Worm (Caenorhabditis elegans) whole organism, L2 larva: ENCODE measurements around the gene K07C5.3.

Source experiments
- C34F6.9 ChIP-seq: fragments of 150-350 bp; optimal IDR thresholded peaks from 2 replicates; lab custom pipeline; 2014; ENCODE audit warnings: missing biosample characterization, missing genetic modification characterization
- F13H6.1 ChIP-seq: sonication (generic microtip); optimal IDR thresholded peaks from 2 replicates; lab custom pipeline; 2016; ENCODE audit warnings: missing genetic modification characterization, missing compliant biosample characterization
- R02D3.7 ChIP-seq: fragments of 150-350 bp; optimal IDR thresholded peaks from 2 replicates; lab custom pipeline; 2014; ENCODE audit warnings: missing biosample characterization, missing genetic modification characterization
- Y55F3AM.14 ChIP-seq: fragments of 200-800 bp; sonication (Bioruptor generic); optimal IDR thresholded peaks from 2 replicates; lab custom pipeline; 2018; ENCODE audit warnings: mild to moderate bottlenecking, missing genetic modification characterization, missing compliant biosample characterization
- alr-1 ChIP-seq: fragments of 150-350 bp; optimal IDR thresholded peaks from 2 replicates; lab custom pipeline; 2014; ENCODE audit warnings: missing biosample characterization, missing genetic modification characterization
- aly-2 ChIP-seq: fragments of 150-350 bp; optimal IDR thresholded peaks from 2 replicates; lab custom pipeline; 2014; ENCODE audit warnings: missing biosample characterization, missing genetic modification characterization
- ama-1 ChIP-seq: fragments of 150-350 bp; optimal IDR thresholded peaks from 2 replicates; lab custom pipeline; 2018; ENCODE audit warnings: inconsistent platforms
- blmp-1 ChIP-seq: sonication (generic microtip); optimal IDR thresholded peaks from 2 replicates; lab custom pipeline; 2017; ENCODE audit warnings: missing genetic modification characterization, mild to moderate bottlenecking, missing compliant biosample characterization, antibody characterized with exemption, moderate library complexity; ENCODE audit not compliant: insufficient read depth
- ceh-16 ChIP-seq: fragments of 150-350 bp; optimal IDR thresholded peaks from 2 replicates; lab custom pipeline; 2014; ENCODE audit warnings: missing biosample characterization, missing genetic modification characterization
- ceh-82 ChIP-seq: fragments of 150-350 bp; optimal IDR thresholded peaks from 2 replicates; lab custom pipeline; 2014; ENCODE audit warnings: missing biosample characterization, missing genetic modification characterization
- crh-2 ChIP-seq: sonication (generic microtip); optimal IDR thresholded peaks from 2 replicates; lab custom pipeline; 2017; ENCODE audit warnings: missing biosample characterization, missing genetic modification characterization
- egl-27 ChIP-seq: sonication (generic microtip); optimal IDR thresholded peaks from 3 replicates; lab custom pipeline; 2017; ENCODE audit warnings: missing biosample characterization, missing genetic modification reagents, missing genetic modification characterization
- elt-1 ChIP-seq: fragments of 150-350 bp; optimal IDR thresholded peaks from 2 replicates; lab custom pipeline; 2014; ENCODE audit warnings: missing biosample characterization, missing genetic modification characterization
- elt-3 ChIP-seq: sonication (generic microtip); optimal IDR thresholded peaks from 2 replicates; lab custom pipeline; 2017; ENCODE audit warnings: missing biosample characterization, missing genetic modification characterization
- fos-1 ChIP-seq: fragments of 150-350 bp; optimal IDR thresholded peaks from 2 replicates; lab custom pipeline; 2014; ENCODE audit warnings: missing biosample characterization, missing genetic modification characterization
- gmeb-1 ChIP-seq: fragments of 150-350 bp; optimal IDR thresholded peaks from 2 replicates; lab custom pipeline; 2014; ENCODE audit warnings: missing biosample characterization, missing genetic modification characterization
- lin-11 ChIP-seq: fragments of 150-350 bp; sonication (generic microtip); optimal IDR thresholded peaks from 2 replicates; lab custom pipeline; 2014; ENCODE audit warnings: missing biosample characterization, missing genetic modification characterization, inconsistent platforms, mixed read lengths
- lin-13 ChIP-seq: fragments of 150-350 bp; optimal IDR thresholded peaks from 2 replicates; lab custom pipeline; 2014; ENCODE audit warnings: missing biosample characterization, missing genetic modification reagents, missing genetic modification characterization
- lin-39 ChIP-seq: fragments of 150-350 bp; optimal IDR thresholded peaks from 2 replicates; lab custom pipeline; 2014; ENCODE audit warnings: missing biosample characterization, missing genetic modification reagents, missing genetic modification characterization
- mab-5 ChIP-seq: fragments of 150-350 bp; optimal IDR thresholded peaks from 2 replicates; lab custom pipeline; 2014; ENCODE audit warnings: missing biosample characterization, missing genetic modification characterization
- mbf-1 ChIP-seq: sonication (generic microtip); optimal IDR thresholded peaks from 2 replicates; lab custom pipeline; 2017; ENCODE audit warnings: missing biosample characterization, missing genetic modification characterization
- mdl-1 ChIP-seq, 2 experiments: fragments of 150-350 bp in 1 of 2; sonication (generic microtip) in 1 of 2; optimal IDR thresholded peaks; 2 replicates each; lab custom pipeline; 2017; ENCODE audit warnings: missing biosample characterization in 2 of 2, missing genetic modification characterization in 2 of 2
- nhr-10 ChIP-seq: sonication (generic microtip); optimal IDR thresholded peaks from 2 replicates; lab custom pipeline; 2017; ENCODE audit warnings: missing biosample characterization, missing genetic modification characterization
- nhr-11 ChIP-seq: fragments of 150-350 bp; optimal IDR thresholded peaks from 2 replicates; lab custom pipeline; 2014; ENCODE audit warnings: missing biosample characterization, missing genetic modification characterization
- nhr-12 ChIP-seq: fragments of 150-350 bp; optimal IDR thresholded peaks from 2 replicates; lab custom pipeline; 2014; ENCODE audit warnings: missing biosample characterization, missing genetic modification characterization
- nhr-129 ChIP-seq: fragments of 150-350 bp; optimal IDR thresholded peaks from 2 replicates; lab custom pipeline; 2014; ENCODE audit warnings: missing biosample characterization, missing genetic modification characterization
- nhr-21 ChIP-seq: fragments of 150-350 bp; optimal IDR thresholded peaks from 2 replicates; lab custom pipeline; 2014; ENCODE audit warnings: missing biosample characterization, missing genetic modification characterization
- nhr-23 ChIP-seq: fragments of 150-350 bp; optimal IDR thresholded peaks from 2 replicates; lab custom pipeline; 2014; ENCODE audit warnings: missing biosample characterization, missing genetic modification reagents, missing genetic modification characterization
- nhr-237 ChIP-seq: fragments of 150-350 bp; optimal IDR thresholded peaks from 2 replicates; lab custom pipeline; 2014; ENCODE audit warnings: missing biosample characterization, missing genetic modification characterization
- nhr-25 ChIP-seq: fragments of 150-350 bp; sonication (generic microtip); optimal IDR thresholded peaks from 3 replicates; lab custom pipeline; 2014; ENCODE audit warnings: missing biosample characterization, missing genetic modification characterization
- nhr-77 ChIP-seq: fragments of 150-350 bp; optimal IDR thresholded peaks from 2 replicates; lab custom pipeline; 2014; ENCODE audit warnings: missing biosample characterization, missing genetic modification characterization
- peb-1 ChIP-seq: fragments of 150-350 bp; optimal IDR thresholded peaks from 2 replicates; lab custom pipeline; 2014; ENCODE audit warnings: missing biosample characterization, missing genetic modification characterization
- sem-4 ChIP-seq: fragments of 150-350 bp; optimal IDR thresholded peaks from 2 replicates; lab custom pipeline; 2014; ENCODE audit warnings: missing biosample characterization, missing genetic modification reagents, missing genetic modification characterization
- skn-1 ChIP-seq: sonication (generic microtip); optimal IDR thresholded peaks from 2 replicates; lab custom pipeline; 2017; ENCODE audit warnings: missing biosample characterization, missing genetic modification characterization
- sma-3 ChIP-seq: sonication (generic microtip); optimal IDR thresholded peaks from 2 replicates; lab custom pipeline; 2016; ENCODE audit warnings: missing genetic modification reagents, missing genetic modification characterization, missing compliant biosample characterization
- sma-9 ChIP-seq, 2 experiments: fragments of 150-350 bp in 1 of 2; sonication (generic microtip) in 1 of 2; optimal IDR thresholded peaks; 2 replicates each; lab custom pipeline; 2014 to 2016; ENCODE audit warnings: missing genetic modification characterization in 2 of 2, mild to moderate bottlenecking in 1 of 2, missing biosample characterization in 1 of 2, missing compliant biosample characterization in 1 of 2, missing genetic modification reagents in 1 of 2, moderate library complexity in 1 of 2
- snpc-4 ChIP-seq: fragments of 150-350 bp; optimal IDR thresholded peaks from 2 replicates; lab custom pipeline; 2014; ENCODE audit warnings: missing biosample characterization, missing genetic modification characterization
- unc-39 ChIP-seq: fragments of 150-350 bp; optimal IDR thresholded peaks from 2 replicates; lab custom pipeline; 2014; ENCODE audit warnings: missing biosample characterization, missing genetic modification characterization
- unc-62 ChIP-seq: fragments of 150-350 bp; optimal IDR thresholded peaks from 2 replicates; lab custom pipeline; 2014; ENCODE audit warnings: missing biosample characterization, missing genetic modification reagents, missing genetic modification characterization
- zag-1 ChIP-seq: fragments of 150-350 bp; optimal IDR thresholded peaks from 2 replicates; lab custom pipeline; 2014; ENCODE audit warnings: missing biosample characterization, missing genetic modification characterization

The K07C5.3 gene

DNA sequence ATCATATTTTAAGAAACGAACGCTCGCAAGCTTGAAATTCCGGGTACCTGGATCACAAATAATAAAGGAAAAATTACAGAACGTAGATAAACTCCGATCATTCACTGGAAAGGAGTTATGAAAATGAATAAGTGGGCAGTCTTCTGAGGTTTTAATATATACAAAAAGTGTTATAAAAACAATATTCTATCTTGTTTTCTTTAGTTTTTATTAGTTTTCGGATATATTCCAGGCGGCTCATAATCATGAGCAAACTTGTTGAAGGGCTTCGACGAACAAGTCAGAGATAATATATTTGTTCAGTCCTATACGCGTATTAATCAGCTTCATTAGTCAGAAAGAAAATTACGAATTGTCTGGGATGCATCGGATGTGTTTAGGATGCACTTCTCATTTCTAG is 28.9 kb upstream of the K07C5.3 start, which contains the start of gene gcy-6:
Gene gcy-6 (minus strand): TSS at position 101 of the 400 bp plus-strand sequence.
- TF ChIP-seq alr-1 (tag; lab: Kevin White, UChicago) (no peak), peb-1 (no peak), nhr-237 (tag; lab: Kevin White, UChicago) (no peak), R02D3.7 (tag; lab: Kevin White, UChicago) (no peak), ama-1 (lab: Kevin White, UChicago) (no peak), nhr-21 (no peak), zag-1 (tag; lab: Kevin White, UChicago) (no peak), lin-39 (no peak), F13H6.1 (tag; lab: Kevin White, UChicago) (no peak), ceh-82 (no peak), skn-1 (tag; lab: Kevin White, UChicago) (no peak), unc-62 (GFP tag; lab: Kevin White, UChicago) (no peak), nhr-129 (tag; lab: Kevin White, UChicago) (no peak), sem-4 (no peak), mdl-1 (tag; optimal IDR thresholded peaks at IDR 0.05; lab: Kevin White, UChicago) (no peak)

DNA sequence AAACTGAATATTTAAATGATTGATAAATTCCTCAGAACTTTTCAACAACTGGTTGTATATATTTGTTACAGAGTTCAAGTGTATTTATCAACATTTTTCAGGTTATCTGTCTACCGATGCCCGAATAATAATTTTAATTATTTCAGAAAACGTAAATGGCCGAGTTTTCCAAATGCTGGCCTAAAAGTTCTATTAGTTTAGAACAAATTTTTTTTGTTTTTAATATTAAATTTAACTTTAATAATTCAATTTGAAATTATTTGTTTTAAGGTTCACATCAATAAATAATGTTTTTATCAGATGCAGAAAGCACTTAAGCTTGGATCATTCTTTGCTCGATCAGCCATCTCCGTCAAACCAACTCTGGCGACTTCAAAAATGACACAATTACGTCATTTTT is 28.5 kb upstream of the K07C5.3 start, which contains the start of gene trx-2:
Gene trx-2 (plus strand): TSS at position 301 of the 400 bp plus-strand sequence.
- TF ChIP-seq nhr-12 (tag; lab: Kevin White, UChicago) (no peak), mbf-1 (tag; lab: Kevin White, UChicago) (no peak), unc-39 (tag; lab: Kevin White, UChicago) (no peak), skn-1 (tag; lab: Kevin White, UChicago) (no peak), blmp-1 (no peak), Y55F3AM.14 (no peak), elt-3 (tag; lab: Kevin White, UChicago) (no peak), elt-1 (tag; lab: Kevin White, UChicago) (no peak), egl-27 (tag; lab: Kevin White, UChicago) (no peak), nhr-77 (tag; lab: Kevin White, UChicago) (no peak)

DNA sequence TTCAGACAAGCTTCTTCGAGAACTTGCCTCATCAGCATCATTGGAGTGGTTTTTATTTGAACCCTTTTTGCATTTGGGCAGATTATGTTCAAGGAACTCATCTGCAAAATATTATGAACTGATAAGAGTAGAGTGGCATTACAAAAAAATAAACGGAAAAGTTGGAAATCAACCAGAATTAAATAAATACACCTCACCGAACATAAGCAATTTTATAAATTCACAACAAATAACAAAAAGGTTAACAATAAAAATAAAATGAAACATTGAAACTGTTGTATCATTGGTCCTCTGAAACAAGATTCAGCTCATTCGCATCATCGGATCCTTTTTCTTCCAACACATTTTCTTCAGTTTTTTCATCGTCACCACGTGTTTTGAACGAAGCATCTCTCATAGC is 25.5 kb upstream of the K07C5.3 start, which contains the start of gene asps-1:
Gene asps-1 (minus strand): TSS at position 101 of the 400 bp plus-strand sequence.
- TF ChIP-seq egl-27 (tag; lab: Kevin White, UChicago) (no peak), nhr-10 (tag; lab: Kevin White, UChicago) (no peak), fos-1 (tag; lab: Kevin White, UChicago) (no peak), peb-1 (no peak), Y55F3AM.14 (no peak), mbf-1 (tag; lab: Kevin White, UChicago) (no peak), lin-13 (no peak), lin-11 (tag; lab: Kevin White, UChicago) (no peak)

DNA sequence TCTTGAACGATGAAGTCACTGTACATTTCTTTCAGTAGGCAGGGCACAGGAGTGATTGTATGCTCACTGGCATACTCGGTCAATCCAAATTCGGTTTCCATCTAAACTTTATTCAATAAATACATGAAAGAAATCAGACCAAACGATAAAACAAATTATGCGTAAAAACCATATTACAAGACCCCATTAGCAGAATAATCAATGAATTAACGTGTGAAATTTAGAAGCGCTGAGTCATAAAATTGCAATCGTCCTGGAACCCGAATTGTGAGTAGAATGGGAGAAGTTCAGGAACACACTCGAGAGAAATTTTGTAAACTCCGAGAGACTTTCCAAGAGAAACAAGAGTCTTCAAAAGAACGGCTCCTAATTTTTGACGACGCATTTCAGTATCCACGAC is 23.4 kb upstream of the K07C5.3 start, which contains the start of gene B0024.11:
Gene B0024.11 (minus strand): TSS at position 101 of the 400 bp plus-strand sequence.
- no peak for TF ChIP-seq blmp-1
- no peak for TF ChIP-seq unc-39 (tag; lab: Kevin White, UChicago)
- no peak for TF ChIP-seq mbf-1 (tag; lab: Kevin White, UChicago)
- TF ChIP-seq unc-62 (GFP tag; lab: Kevin White, UChicago) = no peak
- TF ChIP-seq egl-27 (tag; lab: Kevin White, UChicago) = no peak
- no peak for TF ChIP-seq gmeb-1
- TF ChIP-seq lin-11 (tag; lab: Kevin White, UChicago) = no peak
- TF ChIP-seq sma-3 = no peak

DNA sequence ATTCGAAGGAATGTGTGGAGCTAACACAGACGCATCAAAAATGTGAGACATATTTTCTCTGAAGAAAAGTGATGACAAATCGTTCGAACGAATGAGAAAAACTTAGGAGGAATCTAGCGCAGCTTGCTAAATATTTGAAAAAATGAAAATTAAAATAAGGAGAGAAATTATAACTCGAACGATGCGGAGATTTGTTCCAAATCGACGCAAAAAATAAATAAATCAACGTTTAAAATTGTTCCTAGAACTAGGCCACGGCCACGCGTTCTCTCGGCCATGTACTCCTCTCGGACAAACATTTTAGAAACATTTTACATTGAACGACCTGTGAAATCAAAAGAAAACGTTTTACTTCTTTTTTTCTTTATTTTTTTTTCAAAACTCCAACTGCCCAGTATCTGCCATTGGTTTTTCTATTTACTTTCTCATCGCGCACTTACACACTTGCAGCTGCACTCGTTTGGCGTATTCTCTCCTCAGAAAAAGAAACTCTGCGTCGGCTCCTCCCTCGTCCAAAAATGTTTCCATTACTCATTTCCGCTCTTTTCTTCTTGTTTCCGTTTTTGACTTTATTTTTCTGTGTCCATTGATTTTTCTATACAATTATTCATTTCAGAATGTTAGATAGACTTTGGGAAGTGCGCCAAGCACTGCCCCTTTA is 22.6 kb upstream of the K07C5.3 start, which contains the start of the genes gna-1 and B0024.13:
Gene gna-1 (minus strand): TSS at position 51 of the 661 bp plus-strand sequence.
Gene B0024.13 (plus strand): TSS at position 611 of the 661 bp plus-strand sequence.
- TF ChIP-seq zag-1 (tag; lab: Kevin White, UChicago) (no peak), ceh-82 (no peak), peb-1 (no peak), fos-1 (tag; lab: Kevin White, UChicago) (peak; percentile 34), crh-2 (peak; percentile 66), nhr-25 (tag; lab: Kevin White, UChicago) (no peak), alr-1 (tag; lab: Kevin White, UChicago) (no peak), nhr-23 (tag; lab: Kevin White, UChicago) (no peak), sma-3 (peak; percentile 76), mab-5 (tag; lab: Kevin White, UChicago) (no peak), nhr-11 (tag; lab: Kevin White, UChicago) (no peak), aly-2 (tag; lab: Kevin White, UChicago) (no peak), C34F6.9 (tag; lab: Kevin White, UChicago) (peak; percentile 69), ceh-16 (no peak), unc-39 (tag; lab: Kevin White, UChicago) (no peak), sma-9 (GFP tag; optimal IDR thresholded peaks at IDR 0.05; lab: Kevin White, UChicago) (peak; percentile 86), sma-9 (tag; optimal IDR thresholded peaks at IDR 0.05; lab: Kevin White, UChicago) (no peak), nhr-10 (tag; lab: Kevin White, UChicago) (no peak), nhr-129 (tag; lab: Kevin White, UChicago) (peak; percentile 25), F13H6.1 (tag; lab: Kevin White, UChicago) (peak; percentile 52), Y55F3AM.14 (no peak), snpc-4 (tag; lab: Kevin White, UChicago) (peak; percentile 53), ama-1 (lab: Kevin White, UChicago) (no peak), elt-3 (tag; lab: Kevin White, UChicago) (no peak)
